Worm (Caenorhabditis elegans) whole organism, L4 larva: ENCODE results near the gene sgo-1.

Experiments
- F10B5.3 ChIP-seq: sonication (generic microtip); optimal IDR thresholded peaks from 2 replicates; lab custom pipeline; 2016; ENCODE audit warnings: mild to moderate bottlenecking, missing genetic modification characterization, missing compliant biosample characterization
- F44E2.7 ChIP-seq: fragments of 200-800 bp; sonication (Bioruptor generic); IDR thresholded peaks from 2 replicates; pipeline ENCODE4 v2.1.2; 2022; ENCODE audit warnings: missing genetic modification characterization, missing compliant biosample characterization
- F49E8.2 ChIP-seq: sonication (generic microtip); optimal IDR thresholded peaks from 2 replicates; lab custom pipeline; 2016; ENCODE audit warnings: missing compliant biosample characterization, mild to moderate bottlenecking, missing genetic modification characterization, borderline replicate concordance
- R02D3.7 ChIP-seq: fragments of 150-350 bp; sonication (generic microtip); optimal IDR thresholded peaks from 3 replicates; lab custom pipeline; 2014; ENCODE audit warnings: missing biosample characterization, missing genetic modification characterization
- T26A8.4 ChIP-seq: fragments of 200-800 bp; sonication (Bioruptor generic); IDR thresholded peaks from 2 replicates; pipeline ENCODE4 v1.3.6; 2022; ENCODE audit warnings: missing genetic modification characterization, missing compliant biosample characterization
- Y5F2A.4 ChIP-seq: fragments of 200-800 bp; sonication (Bioruptor generic); optimal IDR thresholded peaks from 2 replicates; lab custom pipeline; 2018; ENCODE audit warnings: mild to moderate bottlenecking, missing genetic modification characterization, missing compliant biosample characterization
- ZK337.2 ChIP-seq: fragments of 200-800 bp; sonication (Bioruptor generic); IDR thresholded peaks from 2 replicates; pipeline ENCODE4 v1.3.6; 2022; ENCODE audit warnings: missing genetic modification reagents, missing genetic modification characterization, missing compliant biosample characterization
- arid-1 ChIP-seq: fragments of 200-800 bp; sonication (Bioruptor generic); conservative IDR thresholded peaks from 2 replicates; pipeline ENCODE4 v1.3.6; 2022; ENCODE audit warnings: missing genetic modification reagents, missing genetic modification characterization, missing compliant biosample characterization
- attf-4 ChIP-seq: sonication (generic microtip); optimal IDR thresholded peaks from 3 replicates; lab custom pipeline; 2017; ENCODE audit warnings: missing biosample characterization, missing genetic modification characterization
- ceh-20 ChIP-seq: fragments of 200-800 bp; sonication (Bioruptor generic); IDR thresholded peaks from 2 replicates; pipeline ENCODE4 v1.3.6; 2022; ENCODE audit warnings: missing genetic modification reagents, missing genetic modification characterization, missing compliant biosample characterization
- ceh-28 ChIP-seq: fragments of 150-350 bp; optimal IDR thresholded peaks from 2 replicates; lab custom pipeline; 2014; ENCODE audit warnings: missing biosample characterization, missing genetic modification reagents, missing genetic modification characterization
- ceh-32 ChIP-seq: sonication (generic microtip); optimal IDR thresholded peaks from 2 replicates; lab custom pipeline; 2016; ENCODE audit warnings: mild to moderate bottlenecking, missing genetic modification characterization, missing compliant biosample characterization; ENCODE audit not compliant: poor library complexity
- ceh-62 ChIP-seq: sonication (generic microtip); optimal IDR thresholded peaks from 2 replicates; lab custom pipeline; 2017; ENCODE audit warnings: missing biosample characterization, missing genetic modification characterization
- ceh-82 ChIP-seq: sonication (generic microtip); optimal IDR thresholded peaks from 2 replicates; lab custom pipeline; 2017; ENCODE audit warnings: missing biosample characterization, missing genetic modification characterization
- ces-1 ChIP-seq: fragments of 150-350 bp; sonication (generic microtip); optimal IDR thresholded peaks from 4 replicates; lab custom pipeline; 2014; ENCODE audit warnings: missing biosample characterization, missing genetic modification reagents, missing genetic modification characterization
- daf-19 ChIP-seq: fragments of 200-800 bp; sonication (Bioruptor generic); conservative IDR thresholded peaks from 2 replicates; pipeline ENCODE4 v1.3.6; 2022; ENCODE audit warnings: missing genetic modification characterization, missing compliant biosample characterization
- dmd-6 ChIP-seq: fragments of 200-800 bp; sonication (Bioruptor generic); IDR thresholded peaks from 2 replicates; pipeline ENCODE4 v1.3.6; 2022; ENCODE audit warnings: missing genetic modification reagents, missing genetic modification characterization, missing compliant biosample characterization
- dmd-8 ChIP-seq: fragments of 200-800 bp; sonication (Bioruptor generic); IDR thresholded peaks from 2 replicates; pipeline ENCODE4 v1.3.6; 2022; ENCODE audit warnings: missing genetic modification characterization, missing compliant biosample characterization
- egl-27 ChIP-seq: sonication (generic microtip); optimal IDR thresholded peaks from 3 replicates; lab custom pipeline; 2017; ENCODE audit warnings: missing biosample characterization, missing genetic modification reagents, missing genetic modification characterization
- fkh-10 ChIP-seq: fragments of 150-350 bp; optimal IDR thresholded peaks from 2 replicates; lab custom pipeline; 2014; ENCODE audit warnings: missing biosample characterization, missing genetic modification reagents, missing genetic modification characterization
- gei-8 ChIP-seq: fragments of 200-800 bp; sonication (Bioruptor generic); optimal IDR thresholded peaks from 2 replicates; lab custom pipeline; 2018; ENCODE audit warnings: mild to moderate bottlenecking, missing genetic modification characterization, missing compliant biosample characterization
- hif-1 ChIP-seq, 2 experiments: sonication (generic microtip); optimal IDR thresholded peaks; 2 replicates each; lab custom pipeline; 2016 to 2017; ENCODE audit warnings: missing compliant biosample characterization in 2 of 2, missing genetic modification characterization in 2 of 2, missing genetic modification reagents in 2 of 2, missing genotype in 2 of 2, mild to moderate bottlenecking in 1 of 2
- hlh-11 ChIP-seq: fragments of 200-800 bp; sonication (Bioruptor generic); optimal IDR thresholded peaks from 2 replicates; lab custom pipeline; 2018; ENCODE audit warnings: mild to moderate bottlenecking, missing genetic modification characterization, missing compliant biosample characterization
- lim-7 ChIP-seq: fragments of 200-800 bp; sonication (Bioruptor generic); IDR thresholded peaks from 2 replicates; pipeline ENCODE4 v1.3.6; 2022; ENCODE audit warnings: missing genetic modification characterization, missing compliant biosample characterization
- lin-1 ChIP-seq: fragments of 200-800 bp; sonication (Bioruptor generic); IDR thresholded peaks from 2 replicates; pipeline ENCODE4 v1.3.6; 2022; ENCODE audit warnings: missing genetic modification reagents, missing genetic modification characterization, missing compliant biosample characterization
- lin-13 ChIP-seq: fragments of 150-350 bp; optimal IDR thresholded peaks from 2 replicates; lab custom pipeline; 2014; ENCODE audit warnings: missing biosample characterization, missing genetic modification reagents, missing genetic modification characterization
- lin-15B ChIP-seq: fragments of 150-350 bp; sonication (generic microtip); optimal IDR thresholded peaks from 3 replicates; lab custom pipeline; 2014; ENCODE audit warnings: missing biosample characterization, missing genetic modification characterization
- lin-38 ChIP-seq: fragments of 200-800 bp; sonication (Bioruptor generic); IDR thresholded peaks from 2 replicates; pipeline ENCODE4 v1.3.6; 2022; ENCODE audit warnings: missing genetic modification reagents, missing genetic modification characterization, missing compliant biosample characterization
- madf-5 ChIP-seq, 2 experiments: fragments of 200-800 bp; sonication (Bioruptor generic); IDR thresholded peaks; 2 replicates each; pipeline ENCODE4 v1.3.6; 2022; ENCODE audit warnings: missing compliant biosample characterization in 2 of 2, missing genetic modification characterization in 2 of 2
- mdl-1 ChIP-seq, 2 experiments: fragments of 150-350 bp in 1 of 2; sonication (generic microtip) in 1 of 2; optimal IDR thresholded peaks; 2 replicates each; lab custom pipeline; 2014 to 2017; ENCODE audit warnings: missing biosample characterization in 2 of 2, missing genetic modification characterization in 2 of 2
- mdt-29 ChIP-seq: fragments of 200-800 bp; sonication (Bioruptor generic); IDR thresholded peaks from 2 replicates; pipeline ENCODE4 v1.3.6; 2022; ENCODE audit warnings: missing genetic modification reagents, missing genetic modification characterization, missing compliant biosample characterization
- mep-1 ChIP-seq: fragments of 150-350 bp; sonication (generic microtip); optimal IDR thresholded peaks from 3 replicates; lab custom pipeline; 2014; ENCODE audit warnings: missing biosample characterization, missing genetic modification characterization
- mes-2 ChIP-seq: sonication (generic microtip); optimal IDR thresholded peaks from 2 replicates; lab custom pipeline; 2016; ENCODE audit warnings: missing genotype, mild to moderate bottlenecking, missing genetic modification characterization, missing compliant biosample characterization; ENCODE audit not compliant: poor library complexity, severe bottlenecking
- mxl-2 ChIP-seq: fragments of 200-800 bp; sonication (Bioruptor generic); conservative IDR thresholded peaks from 2 replicates; pipeline ENCODE4 v1.3.6; 2022; ENCODE audit warnings: missing genetic modification reagents, missing genetic modification characterization, missing compliant biosample characterization
- nhr-10 ChIP-seq: fragments of 150-350 bp; optimal IDR thresholded peaks from 2 replicates; lab custom pipeline; 2014; ENCODE audit warnings: missing biosample characterization, missing genetic modification characterization
- nhr-111 ChIP-seq: fragments of 200-800 bp; sonication (Bioruptor generic); optimal IDR thresholded peaks from 2 replicates; lab custom pipeline; 2018; ENCODE audit warnings: mild to moderate bottlenecking, missing genetic modification characterization, missing compliant biosample characterization
- nhr-237 ChIP-seq: sonication (generic microtip); optimal IDR thresholded peaks from 2 replicates; lab custom pipeline; 2017; ENCODE audit warnings: missing biosample characterization, missing genetic modification characterization
- nhr-76 ChIP-seq: fragments of 150-350 bp; optimal IDR thresholded peaks from 2 replicates; lab custom pipeline; 2014; ENCODE audit warnings: missing biosample characterization, missing genetic modification characterization
- nhr-77 ChIP-seq: fragments of 150-350 bp; optimal IDR thresholded peaks from 2 replicates; lab custom pipeline; 2014; ENCODE audit warnings: missing biosample characterization, missing genetic modification characterization
- pqm-1 ChIP-seq: sonication (generic microtip); optimal IDR thresholded peaks from 2 replicates; lab custom pipeline; 2017; ENCODE audit warnings: missing biosample characterization, missing genetic modification characterization
- skn-1 ChIP-seq: fragments of 150-350 bp; optimal IDR thresholded peaks from 2 replicates; lab custom pipeline; 2014; ENCODE audit warnings: missing biosample characterization, missing genetic modification characterization
- snpc-1.2 ChIP-seq: fragments of 200-800 bp; sonication (Bioruptor generic); IDR thresholded peaks from 2 replicates; pipeline ENCODE4 v1.3.6; 2022; ENCODE audit warnings: missing genetic modification reagents, missing genetic modification characterization, missing compliant biosample characterization
- snpc-4 ChIP-seq: fragments of 150-350 bp; optimal IDR thresholded peaks from 2 replicates; lab custom pipeline; 2014; ENCODE audit warnings: missing biosample characterization, missing genetic modification characterization
- spr-1 ChIP-seq: sonication (generic microtip); optimal IDR thresholded peaks from 2 replicates; lab custom pipeline; 2016; ENCODE audit warnings: mild to moderate bottlenecking, missing genetic modification characterization, missing compliant biosample characterization
- tra-1 ChIP-seq: fragments of 200-800 bp; sonication (Bioruptor generic); IDR thresholded peaks from 2 replicates; pipeline ENCODE4 v1.3.6; 2022; ENCODE audit warnings: missing genetic modification reagents, missing genetic modification characterization, missing compliant biosample characterization
- unc-62 ChIP-seq, 3 experiments: fragments of 150-350 bp in 1 of 3; sonication (generic microtip); optimal IDR thresholded peaks in 2 of 3; peaks in 1 of 3; 1 replicate in 1 of 3; 2 replicates in 2 of 3; lab custom pipeline; 2014 to 2017; ENCODE audit warnings: missing biosample characterization in 3 of 3, missing genetic modification characterization in 3 of 3, missing genetic modification reagents in 3 of 3, missing genotype in 1 of 3
- vab-7 ChIP-seq: fragments of 200-800 bp; sonication (Bioruptor generic); IDR thresholded peaks from 2 replicates; pipeline ENCODE4 v1.3.6; 2022; ENCODE audit warnings: missing genetic modification reagents, missing genetic modification characterization, missing compliant biosample characterization
- zfp-2 ChIP-seq: sonication (generic microtip); optimal IDR thresholded peaks from 2 replicates; lab custom pipeline; 2016; ENCODE audit warnings: mild to moderate bottlenecking, missing genetic modification characterization, missing compliant biosample characterization
- zfp-3 ChIP-seq: fragments of 200-800 bp; sonication (Bioruptor generic); conservative IDR thresholded peaks from 2 replicates; pipeline ENCODE4 v1.3.6; 2022; ENCODE audit warnings: missing genetic modification reagents, missing genetic modification characterization, missing compliant biosample characterization
- zip-11 ChIP-seq: fragments of 200-800 bp; sonication (Bioruptor generic); IDR thresholded peaks from 2 replicates; pipeline ENCODE4 v1.3.6; 2022; ENCODE audit warnings: missing genetic modification characterization, missing compliant biosample characterization
- zip-2 ChIP-seq: fragments of 150-350 bp; optimal IDR thresholded peaks from 2 replicates; lab custom pipeline; 2014; ENCODE audit warnings: missing biosample characterization, missing genetic modification characterization

The sgo-1 gene

ce11 chrIV:7829275-7829938 lies 33.1 kb upstream of the sgo-1 start, which contains the start of gene C06A6.4 (continued):
- no peak for TF ChIP-seq egl-27 (tag; lab: Kevin White, UChicago)
- TF ChIP-seq Y5F2A.4 (GFP tag; lab: Kevin White, UChicago), result no peak
- no peak for TF ChIP-seq ceh-62 (tag; lab: Kevin White, UChicago)
- no peak for TF ChIP-seq zip-2 (tag; lab: Kevin White, UChicago)
- no peak for TF ChIP-seq ceh-32 (tag; lab: Kevin White, UChicago)
- TF ChIP-seq zfp-3 (GFP tag; lab: Robert Waterston, UW), result no peak
- no peak for TF ChIP-seq mdl-1 (tag; optimal IDR thresholded peaks at IDR 0.05; lab: Kevin White, UChicago)
- no peak for TF ChIP-seq gei-8 (GFP tag; lab: Kevin White, UChicago)
- no peak for TF ChIP-seq mep-1
- TF ChIP-seq lin-13, result no peak
- no peak for TF ChIP-seq dmd-8 (GFP tag; lab: Robert Waterston, UW)
- no peak for TF ChIP-seq nhr-10
- TF ChIP-seq daf-19 (GFP tag; lab: Robert Waterston, UW), result no peak
- TF ChIP-seq lim-7 (GFP tag; lab: Robert Waterston, UW), result no peak
- no peak for TF ChIP-seq attf-4 (tag; lab: Kevin White, UChicago)
- TF ChIP-seq snpc-4 (tag; lab: Kevin White, UChicago), result no peak
- no peak for TF ChIP-seq nhr-77
- no peak for TF ChIP-seq snpc-1.2
- TF ChIP-seq mes-2 (tag; lab: Kevin White, UChicago), result peak; percentile 10
- peak; percentile 33 for TF ChIP-seq pqm-1
- no peak for TF ChIP-seq spr-1 (tag; lab: Kevin White, UChicago)
- TF ChIP-seq ceh-82 (tag; lab: Kevin White, UChicago), result no peak
- TF ChIP-seq arid-1 (GFP tag; lab: Robert Waterston, UW), result no peak
- no peak for TF ChIP-seq T26A8.4
- TF ChIP-seq ceh-28 (tag; lab: Kevin White, UChicago), result no peak
- peak; percentile 11; the same call in 1 of the 2 replicates for TF ChIP-seq lin-38 (GFP tag; lab: Robert Waterston, UW)
- no peak for TF ChIP-seq madf-5 (GFP tag; IDR thresholded peaks at IDR 0.05; lab: Robert Waterston, UW)
- no peak for TF ChIP-seq mxl-2 (GFP tag; lab: Robert Waterston, UW)
- peak; percentile 60 for TF ChIP-seq hlh-11 (tag; lab: Kevin White, UChicago)
- peak; percentile 36 for TF ChIP-seq dmd-6 (GFP tag; lab: Robert Waterston, UW)
- no peak for TF ChIP-seq nhr-111
- no peak for TF ChIP-seq hif-1 (tag; optimal IDR thresholded peaks at IDR 0.05; lab: Kevin White, UChicago)
- TF ChIP-seq nhr-237, result no peak
- no peak for TF ChIP-seq lin-15B
- no peak for TF ChIP-seq R02D3.7 (tag; lab: Kevin White, UChicago)
- TF ChIP-seq ZK337.2 (GFP tag; lab: Robert Waterston, UW), result no peak
- no peak for TF ChIP-seq ceh-20
- TF ChIP-seq vab-7 (GFP tag; lab: Robert Waterston, UW), result no peak
- TF ChIP-seq tra-1, result no peak
- no peak for TF ChIP-seq skn-1
- TF ChIP-seq unc-62 (GFP tag; optimal IDR thresholded peaks at IDR 0.05 in 1 of 2; lab: Kevin White, UChicago), result peak in 1 of 2 experiments; percentile 42
- TF ChIP-seq unc-62 (tag; optimal IDR thresholded peaks at IDR 0.05; lab: Kevin White, UChicago), result no peak
- TF ChIP-seq nhr-76 (tag; lab: Kevin White, UChicago), result no peak
- no peak for TF ChIP-seq lin-1 (GFP tag; lab: Robert Waterston, UW)
- TF ChIP-seq mdt-29 (GFP tag; lab: Robert Waterston, UW), result no peak
- no peak for TF ChIP-seq ces-1 (GFP tag; lab: Kevin White, UChicago)
- no peak for TF ChIP-seq zfp-2 (tag; lab: Kevin White, UChicago)
- no peak for TF ChIP-seq F10B5.3
- TF ChIP-seq zip-11, result no peak
- TF ChIP-seq F44E2.7 (GFP tag; lab: Robert Waterston, UW), result no peak
- no peak for TF ChIP-seq fkh-10 (GFP tag; lab: Kevin White, UChicago)
- TF ChIP-seq F49E8.2, result no peak
